Fruit fly (Drosophila melanogaster): ENCODE data around the gene CG3436.

CG3436 gene

DNA sequence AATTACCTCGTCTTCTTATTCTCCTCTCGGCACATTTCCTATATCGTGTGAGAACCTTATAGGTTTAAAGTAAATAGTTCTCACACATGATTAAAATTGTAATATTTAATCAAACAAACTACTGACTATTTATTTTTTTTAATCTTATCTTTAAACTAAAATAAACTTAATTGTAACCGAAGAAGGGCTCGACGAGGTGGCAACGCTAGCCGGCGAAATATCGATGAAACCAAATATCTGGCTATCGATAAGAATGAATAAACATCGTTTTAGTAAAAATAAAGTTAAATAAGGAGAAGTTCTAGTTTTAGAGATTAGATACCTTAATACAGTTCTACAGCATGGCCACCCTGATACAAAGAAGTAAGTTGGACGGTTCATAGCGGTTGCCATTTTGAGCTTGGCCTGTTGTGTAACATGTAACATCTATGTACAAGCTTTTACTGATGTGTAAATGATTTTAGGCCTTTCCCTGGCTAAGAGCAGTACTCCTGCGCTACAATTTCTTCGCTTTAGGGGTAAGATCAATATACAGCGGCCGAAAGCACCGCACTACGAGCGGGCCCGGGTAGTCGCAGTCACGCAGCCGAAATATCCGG, 47.8 kb downstream of the CG3436 start, which contains the start of gene mRpL10 (continued):
- TF ChIP-seq vri (GFP tag; optimal IDR thresholded peaks at IDR 0.05), result no peak
- TF ChIP-seq Hr38 (GFP tag; optimal IDR thresholded peaks at IDR 0.05), result no peak
- TF ChIP-seq svp (GFP tag), result no peak
- TF ChIP-seq CG11762 (GFP tag; optimal IDR thresholded peaks at IDR 0.05; ENCODE audit: insufficient read depth), result no peak
- peak; percentile 25 for TF ChIP-seq CG3032 (tag; optimal IDR thresholded peaks at IDR 0.05)
- peak; percentile 11 for TF ChIP-seq CG10631 (GFP tag; optimal IDR thresholded peaks at IDR 0.05)

DNA sequence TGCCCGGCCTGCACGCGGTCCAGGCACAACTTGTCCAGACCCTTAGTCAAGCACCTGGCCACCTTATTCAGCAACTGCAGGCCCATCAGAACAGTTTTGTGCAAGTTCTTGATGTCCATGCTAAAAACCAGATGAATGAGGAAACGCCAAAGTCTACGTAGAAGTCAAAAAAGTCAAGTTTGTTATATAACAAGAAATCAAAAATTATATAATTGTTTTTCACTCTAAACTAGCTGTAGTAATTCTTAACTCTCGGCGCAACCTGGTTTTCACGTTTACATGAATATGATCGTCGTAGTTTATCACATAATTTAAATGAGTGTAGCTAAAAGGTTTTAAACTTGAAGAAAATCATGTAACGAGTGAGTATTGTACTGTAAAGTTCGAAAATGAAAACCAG, 48.7 kb downstream of the CG3436 start:
- TF ChIP-seq Ets96B (tag; optimal IDR thresholded peaks at IDR 0.05), result no peak
- no peak for TF ChIP-seq Hr39 (GFP tag; optimal IDR thresholded peaks at IDR 0.05)
- no peak for TF ChIP-seq spab (GFP tag; optimal IDR thresholded peaks at IDR 0.05)
- TF ChIP-seq CG10631 (GFP tag; optimal IDR thresholded peaks at IDR 0.05), result no peak
- TF ChIP-seq Smox (GFP tag; optimal IDR thresholded peaks at IDR 0.05), result no peak
- TF ChIP-seq lz (GFP tag; optimal IDR thresholded peaks at IDR 0.05), result no peak
- TF ChIP-seq CG15336 (GFP tag; IDR thresholded peaks at IDR 0.05), result no peak
- no peak for TF ChIP-seq salr (GFP tag; optimal IDR thresholded peaks at IDR 0.05)
- TF ChIP-seq OdsH (GFP tag; optimal IDR thresholded peaks at IDR 0.05), result no peak

DNA sequence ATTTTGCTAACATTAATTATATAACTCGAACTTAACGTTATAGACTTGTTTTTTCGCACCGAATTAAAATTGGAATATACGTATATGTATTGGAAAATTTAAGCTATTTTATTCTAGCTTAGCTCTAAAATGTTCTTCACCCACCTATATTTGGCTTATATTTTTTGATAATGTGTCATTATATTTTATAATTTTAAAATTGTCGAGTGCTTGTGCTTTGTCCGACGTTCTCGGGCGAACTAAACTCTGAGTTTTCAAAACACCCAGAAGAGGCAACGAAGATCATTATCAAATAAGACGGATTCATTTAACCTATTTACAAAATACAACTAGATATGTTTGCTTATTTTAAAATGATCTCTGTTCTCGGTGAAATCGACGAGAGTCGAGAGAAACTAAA, 50.7 kb downstream of the CG3436 start:
- no peak for TF ChIP-seq CG6808 (GFP tag; optimal IDR thresholded peaks at IDR 0.05)
- TF ChIP-seq Eip78C (GFP tag), result no peak
- TF ChIP-seq eg (GFP tag; IDR thresholded peaks at IDR 0.05), result no peak
- no peak for TF ChIP-seq OdsH (GFP tag; optimal IDR thresholded peaks at IDR 0.05)
- no peak for TF ChIP-seq CG6163 (GFP tag; IDR thresholded peaks at IDR 0.05)
- no peak for TF ChIP-seq CG6276 (GFP tag; optimal IDR thresholded peaks at IDR 0.05)
- TF ChIP-seq fd85E (GFP tag; optimal IDR thresholded peaks at IDR 0.05), result no peak
- no peak for TF ChIP-seq CG11902 (GFP tag; optimal IDR thresholded peaks at IDR 0.05)
- no peak for TF ChIP-seq CG16779 (tag; optimal IDR thresholded peaks at IDR 0.05)
- TF ChIP-seq Smox (GFP tag; optimal IDR thresholded peaks at IDR 0.05), result no peak
- TF ChIP-seq achi (GFP tag; optimal IDR thresholded peaks at IDR 0.05), result no peak
- TF ChIP-seq CG15336 (GFP tag; IDR thresholded peaks at IDR 0.05), result no peak

Measured in whole organism, prepupa.